Worm (Caenorhabditis elegans) whole organism, L4 larva: ENCODE measurements around the gene F20G2.2.

Experiments
- ama-1 ChIP-seq: fragments of 150-350 bp; optimal IDR thresholded peaks from 2 replicates; lab custom pipeline; 2014; ENCODE audit warnings: inconsistent platforms, mixed read lengths
- fos-1 ChIP-seq: fragments of 150-350 bp; optimal IDR thresholded peaks from 2 replicates; lab custom pipeline; 2014; ENCODE audit warnings: missing biosample characterization, missing genetic modification characterization
- lin-15B ChIP-seq: fragments of 150-350 bp; sonication (generic microtip); optimal IDR thresholded peaks from 3 replicates; lab custom pipeline; 2014; ENCODE audit warnings: missing biosample characterization, missing genetic modification characterization
- lin-38 ChIP-seq: fragments of 200-800 bp; sonication (Bioruptor generic); IDR thresholded peaks from 2 replicates; pipeline ENCODE4 v1.3.6; 2022; ENCODE audit warnings: missing genetic modification reagents, missing genetic modification characterization, missing compliant biosample characterization
- lsy-2 ChIP-seq, 2 experiments: fragments of 150-350 bp in 1 of 2; sonication (generic microtip) in 1 of 2; optimal IDR thresholded peaks; 2 replicates each; lab custom pipeline; 2014 to 2017; ENCODE audit warnings: missing biosample characterization in 2 of 2, missing genetic modification characterization in 2 of 2
- mdt-29 ChIP-seq: fragments of 200-800 bp; sonication (Bioruptor generic); IDR thresholded peaks from 2 replicates; pipeline ENCODE4 v1.3.6; 2022; ENCODE audit warnings: missing genetic modification reagents, missing genetic modification characterization, missing compliant biosample characterization
- nhr-28 ChIP-seq: fragments of 150-350 bp; optimal IDR thresholded peaks from 2 replicates; lab custom pipeline; 2014; ENCODE audit warnings: missing biosample characterization, missing genetic modification characterization
- nhr-77 ChIP-seq: fragments of 150-350 bp; optimal IDR thresholded peaks from 2 replicates; lab custom pipeline; 2014; ENCODE audit warnings: missing biosample characterization, missing genetic modification characterization
- pqm-1 ChIP-seq: sonication (generic microtip); optimal IDR thresholded peaks from 2 replicates; lab custom pipeline; 2017; ENCODE audit warnings: missing biosample characterization, missing genetic modification characterization
- saeg-2 ChIP-seq: fragments of 200-800 bp; sonication (Bioruptor generic); IDR thresholded peaks from 2 replicates; pipeline ENCODE4 v1.3.6; 2022; ENCODE audit warnings: missing genetic modification reagents, missing genetic modification characterization, missing compliant biosample characterization
- unc-130 ChIP-seq: sonication (generic microtip); optimal IDR thresholded peaks from 2 replicates; lab custom pipeline; 2016; ENCODE audit warnings: missing genetic modification reagents, missing genetic modification characterization, missing compliant biosample characterization

DNA sequence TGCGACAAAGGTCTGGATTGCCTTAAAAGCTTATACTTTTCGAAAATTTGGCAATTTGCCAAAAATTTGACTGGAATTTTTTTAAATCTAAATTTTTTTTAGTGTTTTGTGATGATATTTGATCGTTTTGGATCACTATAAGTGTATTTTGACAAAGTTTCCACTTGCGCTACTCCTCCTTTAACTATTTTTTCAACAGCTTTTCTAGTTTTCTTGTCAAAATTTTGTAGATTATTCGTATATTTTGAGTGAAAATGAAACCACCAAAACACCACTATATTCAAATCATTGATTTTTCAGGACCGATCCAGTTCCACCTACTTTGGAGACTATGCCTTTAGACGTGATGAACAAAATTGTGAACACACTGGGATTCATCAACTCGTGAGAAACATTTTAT, 30.6 kb downstream of the F20G2.2 start, which contains the start of gene fbxa-181:
- TF ChIP-seq lin-15B (tag; lab: Kevin White, UChicago) (no peak), saeg-2 (GFP tag; lab: Robert Waterston, UW) (no peak), nhr-28 (tag; lab: Kevin White, UChicago) (no peak), nhr-77 (tag; lab: Kevin White, UChicago) (no peak), lin-38 (no peak), pqm-1 (no peak), fos-1 (tag; lab: Kevin White, UChicago) (no peak), mdt-29 (GFP tag; lab: Robert Waterston, UW) (no peak), lsy-2 (tag; optimal IDR thresholded peaks at IDR 0.05; lab: Kevin White, UChicago) (no peak), unc-130 (GFP tag; lab: Kevin White, UChicago) (no peak), ama-1 (lab: Kevin White, UChicago) (no peak)
